Worm (Caenorhabditis elegans): ENCODE data around the gene cup-4.

The cup-4 gene

ce11 chrIII:7892333-7892732, 26.0 kb downstream of the cup-4 start:
- TF ChIP-seq unc-86 (tag; optimal IDR thresholded peaks at IDR 0.05): no peak
- TF ChIP-seq lsy-2 (tag; optimal IDR thresholded peaks at IDR 0.05): no peak
- no peak for TF ChIP-seq C16A3.4 (tag; optimal IDR thresholded peaks at IDR 0.05)
- no peak for TF ChIP-seq ceh-8 (GFP tag; optimal IDR thresholded peaks at IDR 0.05)
- TF ChIP-seq blmp-1 (tag; optimal IDR thresholded peaks at IDR 0.05): no peak
- TF ChIP-seq vab-15 (tag; optimal IDR thresholded peaks at IDR 0.05): no peak
- no peak for TF ChIP-seq mef-2 (tag; optimal IDR thresholded peaks at IDR 0.05)
- TF ChIP-seq nhr-11 (tag; optimal IDR thresholded peaks at IDR 0.05): no peak

- TF ChIP-seq nhr-11 (tag; optimal IDR thresholded peaks at IDR 0.05) (no peak), nhr-85 (tag) (no peak), tlp-1 (tag; optimal IDR thresholded peaks at IDR 0.05) (no peak), mab-9 (GFP tag; IDR thresholded peaks at IDR 0.05) (no peak), ces-1 (GFP tag; optimal IDR thresholded peaks at IDR 0.05) (no peak), efl-1 (optimal IDR thresholded peaks at IDR 0.05) (no peak), efl-1 (GFP tag; optimal IDR thresholded peaks at IDR 0.05 in 1 of 2) (peak in 1 of 2 experiments; percentile 54), zip-4 (GFP tag; optimal IDR thresholded peaks at IDR 0.05) (no peak), sptf-1 (tag; optimal IDR thresholded peaks at IDR 0.05) (no peak), fkh-8 (tag; optimal IDR thresholded peaks at IDR 0.05) (peak; percentile 27), lin-13 (GFP tag; optimal IDR thresholded peaks at IDR 0.05) (no peak)
Observed at ce11 chrIII:7893224-7893623, 26.9 kb downstream of the cup-4 start.

- TF ChIP-seq sptf-1 (tag; optimal IDR thresholded peaks at IDR 0.05) (no peak), ceh-82 (tag; optimal IDR thresholded peaks at IDR 0.05) (no peak), irx-1 (tag; optimal IDR thresholded peaks at IDR 0.05) (no peak), fkh-8 (tag; optimal IDR thresholded peaks at IDR 0.05) (no peak), nhr-90 (tag; optimal IDR thresholded peaks at IDR 0.05; ENCODE audit: poor library complexity) (no peak), nhr-237 (tag; optimal IDR thresholded peaks at IDR 0.05) (no peak), F16B12.6 (tag; optimal IDR thresholded peaks at IDR 0.05) (no peak), ets-5 (GFP tag; IDR thresholded peaks at IDR 0.05) (no peak), pax-3 (tag; optimal IDR thresholded peaks at IDR 0.05) (no peak), vab-15 (tag; optimal IDR thresholded peaks at IDR 0.05) (no peak), zip-4 (GFP tag; optimal IDR thresholded peaks at IDR 0.05) (no peak), ceh-88 (GFP tag; IDR thresholded peaks at IDR 0.05) (no peak), ztf-4 (tag; optimal IDR thresholded peaks at IDR 0.05) (no peak), lin-35 (GFP tag; optimal IDR thresholded peaks at IDR 0.05) (no peak)
Observed at ce11 chrIII:7894724-7895123, 28.4 kb downstream of the cup-4 start, which contains the start of gene ZK688.4. Gene ZK688.4, plus strand, starts transcription at chrIII:7895024.

ce11 chrIII:7896925-7897324, 30.6 kb downstream of the cup-4 start, which contains the start of gene ZK688.10:
Gene ZK688.10, minus strand, starts transcription at chrIII:7897025.
- no peak for TF ChIP-seq nhr-90 (tag; optimal IDR thresholded peaks at IDR 0.05; ENCODE audit: poor library complexity)
- TF ChIP-seq mab-9 (GFP tag; IDR thresholded peaks at IDR 0.05): no peak
- TF ChIP-seq efl-1 (optimal IDR thresholded peaks at IDR 0.05): no peak
- no peak for TF ChIP-seq efl-1 (GFP tag; optimal IDR thresholded peaks at IDR 0.05 in 1 of 2)
- no peak for TF ChIP-seq ceh-82 (tag; optimal IDR thresholded peaks at IDR 0.05)
- TF ChIP-seq nhr-11 (tag; optimal IDR thresholded peaks at IDR 0.05): no peak
- no peak for TF ChIP-seq C04F5.9 (tag; optimal IDR thresholded peaks at IDR 0.05)
- no peak for TF ChIP-seq mdl-1 (tag; optimal IDR thresholded peaks at IDR 0.05)
- TF ChIP-seq fkh-8 (tag; optimal IDR thresholded peaks at IDR 0.05): no peak
- TF ChIP-seq skn-1 (tag; optimal IDR thresholded peaks at IDR 0.05): no peak
- no peak for TF ChIP-seq fkh-4 (tag; optimal IDR thresholded peaks at IDR 0.05; ENCODE audit: borderline replicate concordance)
- TF ChIP-seq elt-2 (tag; optimal IDR thresholded peaks at IDR 0.05): no peak
- TF ChIP-seq nhr-237 (tag; optimal IDR thresholded peaks at IDR 0.05): no peak
- TF ChIP-seq C34B4.2 (tag; optimal IDR thresholded peaks at IDR 0.05): no peak
- no peak for TF ChIP-seq unc-86 (tag; optimal IDR thresholded peaks at IDR 0.05)
- no peak for TF ChIP-seq ama-1 (optimal IDR thresholded peaks at IDR 0.05)
- no peak for TF ChIP-seq xbp-1 (tag; optimal IDR thresholded peaks at IDR 0.05)

ce11 chrIII:7897733-7898132, 31.4 kb downstream of the cup-4 start:
- TF ChIP-seq tbx-2 (tag; optimal IDR thresholded peaks at IDR 0.05) (peak; percentile 62), irx-1 (tag; optimal IDR thresholded peaks at IDR 0.05) (no peak), nhr-77 (tag; optimal IDR thresholded peaks at IDR 0.05) (no peak), pqm-1 (tag; optimal IDR thresholded peaks at IDR 0.05) (no peak), nhr-90 (tag; optimal IDR thresholded peaks at IDR 0.05; ENCODE audit: poor library complexity) (peak; percentile 71), jun-1 (tag; optimal IDR thresholded peaks at IDR 0.05) (no peak), C04F5.9 (tag; optimal IDR thresholded peaks at IDR 0.05) (no peak), egl-13 (tag; optimal IDR thresholded peaks at IDR 0.05) (no peak), fkh-10 (GFP tag; optimal IDR thresholded peaks at IDR 0.05) (no peak), nhr-85 (tag) (peak; percentile 95), nhr-237 (tag; optimal IDR thresholded peaks at IDR 0.05) (peak; percentile 1), nhr-47 (tag; optimal IDR thresholded peaks at IDR 0.05) (peak; percentile 36), lsy-2 (tag; optimal IDR thresholded peaks at IDR 0.05) (peak; percentile 25 to 88), grh-1 (GFP tag; IDR thresholded peaks at IDR 0.05) (peak; percentile 83), blmp-1 (tag; optimal IDR thresholded peaks at IDR 0.05) (peak; percentile 55), isw-1 (GFP tag; IDR thresholded peaks at IDR 0.05) (no peak), elt-3 (tag; optimal IDR thresholded peaks at IDR 0.05) (peak in 5 of 6 experiments; percentile 27 to 85 (median 48))

Measured in whole organism, L1 larva.